Fruit fly (Drosophila melanogaster): ENCODE measurements around the gene CG7974.

dm6 chr3L:1639185-1639812, 25.6 kb upstream of the CG7974 start, which contains the start of the genes Mettl2 and Bgb:
- TF ChIP-seq usp (GFP tag; optimal IDR thresholded peaks at IDR 0.05) (no peak), Dll (optimal IDR thresholded peaks at IDR 0.05) (no peak)
